Worm (Caenorhabditis elegans) whole organism, L4 larva: ENCODE measurements around the gene sedl-1.

Source experiments
- T20F7.1 ChIP-seq: fragments of 200-800 bp; sonication (Bioruptor generic); optimal IDR thresholded peaks from 2 replicates; lab custom pipeline; 2018; ENCODE audit warnings: mild to moderate bottlenecking, missing genetic modification characterization, missing compliant biosample characterization
- aly-2 ChIP-seq: sonication (generic microtip); optimal IDR thresholded peaks from 2 replicates; lab custom pipeline; 2018; ENCODE audit warnings: missing biosample characterization, missing genetic modification characterization
- ceh-82 ChIP-seq: sonication (generic microtip); optimal IDR thresholded peaks from 2 replicates; lab custom pipeline; 2017; ENCODE audit warnings: missing biosample characterization, missing genetic modification characterization
- dmd-6 ChIP-seq: fragments of 200-800 bp; sonication (Bioruptor generic); IDR thresholded peaks from 2 replicates; pipeline ENCODE4 v1.3.6; 2022; ENCODE audit warnings: missing genetic modification reagents, missing genetic modification characterization, missing compliant biosample characterization
- dpl-1 ChIP-seq: fragments of 150-350 bp; optimal IDR thresholded peaks from 2 replicates; lab custom pipeline; 2014; ENCODE audit warnings: missing biosample characterization, missing genetic modification reagents, missing genetic modification characterization
- hlh-11 ChIP-seq: fragments of 200-800 bp; sonication (Bioruptor generic); optimal IDR thresholded peaks from 2 replicates; lab custom pipeline; 2018; ENCODE audit warnings: mild to moderate bottlenecking, missing genetic modification characterization, missing compliant biosample characterization
- lin-29 ChIP-seq: fragments of 200-800 bp; sonication (Bioruptor generic); IDR thresholded peaks from 2 replicates; pipeline ENCODE4 v1.3.6; 2022; ENCODE audit warnings: missing genetic modification reagents, missing genetic modification characterization, missing compliant biosample characterization
- mdl-1 ChIP-seq, 2 experiments: fragments of 150-350 bp in 1 of 2; sonication (generic microtip) in 1 of 2; optimal IDR thresholded peaks; 2 replicates each; lab custom pipeline; 2014 to 2017; ENCODE audit warnings: missing biosample characterization in 2 of 2, missing genetic modification characterization in 2 of 2
- mxl-2 ChIP-seq: fragments of 200-800 bp; sonication (Bioruptor generic); conservative IDR thresholded peaks from 2 replicates; pipeline ENCODE4 v1.3.6; 2022; ENCODE audit warnings: missing genetic modification reagents, missing genetic modification characterization, missing compliant biosample characterization
- skn-1 ChIP-seq: fragments of 150-350 bp; optimal IDR thresholded peaks from 2 replicates; lab custom pipeline; 2014; ENCODE audit warnings: missing biosample characterization, missing genetic modification characterization
- snpc-4 ChIP-seq: fragments of 150-350 bp; optimal IDR thresholded peaks from 2 replicates; lab custom pipeline; 2014; ENCODE audit warnings: missing biosample characterization, missing genetic modification characterization

- TF ChIP-seq snpc-4 (tag; lab: Kevin White, UChicago) (no peak), lin-29 (GFP tag; lab: Robert Waterston, UW) (no peak), aly-2 (tag; lab: Kevin White, UChicago) (no peak), mdl-1 (tag; optimal IDR thresholded peaks at IDR 0.05; lab: Kevin White, UChicago) (no peak), T20F7.1 (GFP tag; lab: Kevin White, UChicago) (no peak), hlh-11 (tag; lab: Kevin White, UChicago) (peak; percentile 23), skn-1 (tag; lab: Kevin White, UChicago) (no peak), ceh-82 (tag; lab: Kevin White, UChicago) (no peak), mxl-2 (GFP tag; lab: Robert Waterston, UW) (no peak), dmd-6 (GFP tag; lab: Robert Waterston, UW) (no peak), dpl-1 (GFP tag; lab: Kevin White, UChicago) (no peak)
These were observed 5.6 kb upstream of the sedl-1 start for ce11 chrX:1445696-1446095.
